Fruit fly (Drosophila melanogaster) whole organism: ENCODE measurements around the gene sba.

ENCODE experiments used
- pan ChIP-seq: fragments of >200 bp; optimal IDR thresholded peaks from 2 replicates; lab custom pipeline; 2017
- psq ChIP-seq: fragments of >200 bp; optimal IDR thresholded peaks from 2 replicates; lab custom pipeline; 2017
- usp ChIP-seq: fragments of >200 bp; optimal IDR thresholded peaks from 2 replicates; lab custom pipeline; 2017; ENCODE audit warnings: missing biosample characterization, missing genetic modification characterization, mixed read lengths

dm6 chr3R:23888273-23889220, 34.2 kb downstream of the sba start:
- TF ChIP-seq usp (GFP tag; lab: Kevin White, UChicago) (no peak), psq (lab: Kevin White, UChicago) (no peak), pan (lab: Kevin White, UChicago) (no peak)
